Worm (Caenorhabditis elegans) whole organism, L3 larva: ENCODE data around the gene str-25.

Experiments used
- elt-1 ChIP-seq: fragments of 150-350 bp; optimal IDR thresholded peaks from 2 replicates; lab custom pipeline; 2014; ENCODE audit warnings: missing biosample characterization, missing genetic modification characterization
- lin-15B ChIP-seq: fragments of 150-350 bp; optimal IDR thresholded peaks from 2 replicates; lab custom pipeline; 2014; ENCODE audit warnings: missing biosample characterization, missing genetic modification characterization
- nfya-1 ChIP-seq: sonication (generic microtip); optimal IDR thresholded peaks from 2 replicates; lab custom pipeline; 2017; ENCODE audit warnings: missing genetic modification characterization, mild to moderate bottlenecking, missing compliant biosample characterization, antibody characterized with exemption, moderate library complexity; ENCODE audit not compliant: insufficient read depth
- pqm-1 ChIP-seq: fragments of 150-350 bp; optimal IDR thresholded peaks from 2 replicates; lab custom pipeline; 2017; ENCODE audit warnings: missing biosample characterization, missing genetic modification characterization, inconsistent platforms

DNA sequence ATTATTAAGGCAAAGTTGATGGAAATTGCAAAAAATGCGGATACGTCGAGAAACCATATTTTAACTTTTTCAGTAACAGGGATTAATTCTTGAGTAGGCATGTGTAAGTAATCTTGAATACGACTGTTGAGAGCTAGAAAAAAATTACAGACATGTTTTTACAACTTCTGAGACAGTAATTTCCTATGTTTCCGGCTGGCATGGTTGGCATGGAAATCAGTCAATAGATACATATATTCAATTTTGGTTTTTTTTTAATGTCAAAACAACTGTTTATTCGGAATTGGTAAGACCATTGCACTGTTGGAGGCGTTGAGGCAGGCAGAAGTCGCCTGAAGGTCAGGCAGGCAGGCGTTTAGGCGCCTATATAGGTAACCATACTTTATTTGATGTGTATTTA lies 37.9 kb downstream of the str-25 start, which contains the start of gene str-254:
- no peak for TF ChIP-seq nfya-1 (tag; lab: Kevin White, UChicago)
- TF ChIP-seq elt-1 (tag; lab: Kevin White, UChicago), result no peak
- TF ChIP-seq lin-15B, result no peak
- TF ChIP-seq pqm-1, result no peak
